Worm (Caenorhabditis elegans) whole organism, midembryonic: ENCODE data around the gene hmit-1.3.

Experiments used
- cog-1 ChIP-seq: sonication (generic microtip); optimal IDR thresholded peaks from 2 replicates; lab custom pipeline; 2016; ENCODE audit warnings: missing genetic modification characterization, missing compliant biosample characterization
- ztf-23 ChIP-seq: fragments of 200-800 bp; sonication (Bioruptor generic); IDR thresholded peaks from 2 replicates; pipeline ENCODE4 v1.3.6; 2022; ENCODE audit warnings: missing genetic modification reagents, missing genetic modification characterization, missing compliant biosample characterization

ce11 chrIII:3532035-3532434 is 12.6 kb upstream of the hmit-1.3 start:
- peak; percentile 18 for TF ChIP-seq cog-1 (tag; lab: Kevin White, UChicago)
- TF ChIP-seq ztf-23, result no peak
